Worm (Caenorhabditis elegans): ENCODE data around the gene set-16.
A peak's percentile ranks its signal among the peaks of the same experiment; 100 is the strongest.

set-16 gene

ce11 chrIII:13640869-13641268 lies 2.8 kb upstream of the set-16 start:
- no peak for TF ChIP-seq pag-3 (tag; optimal IDR thresholded peaks at IDR 0.05; ENCODE audit: borderline replicate concordance, insufficient read depth)

ce11 chrIII:13641588-13641987 lies 2.1 kb upstream of the set-16 start, which contains the start of gene acbp-5:
Gene acbp-5 (minus strand): TSS chrIII:13641688.
- no peak for TF ChIP-seq jun-1 (tag; optimal IDR thresholded peaks at IDR 0.05)
- no peak for TF ChIP-seq nhr-237 (tag; optimal IDR thresholded peaks at IDR 0.05)
- TF ChIP-seq grh-1 (GFP tag; IDR thresholded peaks at IDR 0.05), result no peak
- no peak for TF ChIP-seq ces-1 (GFP tag; optimal IDR thresholded peaks at IDR 0.05)
- TF ChIP-seq alr-1 (tag; optimal IDR thresholded peaks at IDR 0.05; ENCODE audit: borderline replicate concordance), result no peak
- TF ChIP-seq nhr-71 (tag; optimal IDR thresholded peaks at IDR 0.05), result no peak
- TF ChIP-seq blmp-1 (tag; optimal IDR thresholded peaks at IDR 0.05), result no peak
- no peak for TF ChIP-seq hlh-4 (tag; optimal IDR thresholded peaks at IDR 0.05)
- no peak for TF ChIP-seq fkh-10 (GFP tag; optimal IDR thresholded peaks at IDR 0.05)
- TF ChIP-seq zip-4 (GFP tag; optimal IDR thresholded peaks at IDR 0.05), result no peak
- TF ChIP-seq ceh-90 (tag; optimal IDR thresholded peaks at IDR 0.05), result no peak
- no peak for TF ChIP-seq C04F5.9 (tag; optimal IDR thresholded peaks at IDR 0.05)
- TF ChIP-seq sup-37 (GFP tag; optimal IDR thresholded peaks at IDR 0.05), result no peak
- no peak for TF ChIP-seq nhr-20 (tag; optimal IDR thresholded peaks at IDR 0.05)
- TF ChIP-seq unc-98 (GFP tag; IDR thresholded peaks at IDR 0.05), result no peak
- no peak for TF ChIP-seq C16A3.4 (tag; optimal IDR thresholded peaks at IDR 0.05)
- no peak for TF ChIP-seq fkh-4 (tag; optimal IDR thresholded peaks at IDR 0.05; ENCODE audit: borderline replicate concordance)
- no peak for TF ChIP-seq mep-1 (tag; optimal IDR thresholded peaks at IDR 0.05)

ce11 chrIII:13642227-13642626 lies 1.5 kb upstream of the set-16 start, which contains the start of gene T12D8.10:
Gene T12D8.10 (minus strand): TSS chrIII:13642327.
- TF ChIP-seq nhr-71 (tag; optimal IDR thresholded peaks at IDR 0.05) (no peak), fos-1 (tag; optimal IDR thresholded peaks at IDR 0.05) (no peak), fkh-4 (tag; optimal IDR thresholded peaks at IDR 0.05; ENCODE audit: borderline replicate concordance) (no peak), nhr-237 (tag; optimal IDR thresholded peaks at IDR 0.05) (no peak)

- TF ChIP-seq nhr-84 (tag; optimal IDR thresholded peaks at IDR 0.05) (no peak), ama-1 (optimal IDR thresholded peaks at IDR 0.05) (no peak), egl-13 (tag; optimal IDR thresholded peaks at IDR 0.05) (no peak), lin-39 (tag; optimal IDR thresholded peaks at IDR 0.05) (no peak), alr-1 (tag; optimal IDR thresholded peaks at IDR 0.05; ENCODE audit: borderline replicate concordance) (no peak), tlp-1 (tag; optimal IDR thresholded peaks at IDR 0.05) (no peak), lsy-2 (tag; optimal IDR thresholded peaks at IDR 0.05) (no peak), C04F5.9 (tag; optimal IDR thresholded peaks at IDR 0.05) (no peak), lir-3 (tag; optimal IDR thresholded peaks at IDR 0.05; ENCODE audit: poor library complexity) (no peak), hlh-17 (GFP tag; optimal IDR thresholded peaks at IDR 0.05; ENCODE audit: borderline replicate concordance) (no peak), ceh-90 (tag; optimal IDR thresholded peaks at IDR 0.05) (no peak), ceh-8 (GFP tag; optimal IDR thresholded peaks at IDR 0.05) (no peak), nhr-11 (tag; optimal IDR thresholded peaks at IDR 0.05) (no peak), elt-2 (tag; optimal IDR thresholded peaks at IDR 0.05) (no peak), elt-3 (tag; optimal IDR thresholded peaks at IDR 0.05) (no peak)
Observed at ce11 chrIII:13642776-13643175, 940 bp upstream of the set-16 start.

ce11 chrIII:13644279-13644678 lies 563 bp downstream of the set-16 start:
- TF ChIP-seq alr-1 (tag; optimal IDR thresholded peaks at IDR 0.05; ENCODE audit: borderline replicate concordance), result peak; percentile 70
- no peak for TF ChIP-seq nhr-90 (tag; optimal IDR thresholded peaks at IDR 0.05; ENCODE audit: poor library complexity)
- TF ChIP-seq egl-27 (tag; optimal IDR thresholded peaks at IDR 0.05), result no peak
